Fruit fly (Drosophila melanogaster): ENCODE data around the gene Sec61alpha.

The Sec61alpha gene

dm6 chr2L:6455032-6455954 lies 25.1 kb downstream of the Sec61alpha start, which contains the start of gene retm:
Gene retm (minus strand): TSS chr2L:6455929.
- TF ChIP-seq noc (tag; optimal IDR thresholded peaks at IDR 0.05): peak; percentile 44

DNA sequence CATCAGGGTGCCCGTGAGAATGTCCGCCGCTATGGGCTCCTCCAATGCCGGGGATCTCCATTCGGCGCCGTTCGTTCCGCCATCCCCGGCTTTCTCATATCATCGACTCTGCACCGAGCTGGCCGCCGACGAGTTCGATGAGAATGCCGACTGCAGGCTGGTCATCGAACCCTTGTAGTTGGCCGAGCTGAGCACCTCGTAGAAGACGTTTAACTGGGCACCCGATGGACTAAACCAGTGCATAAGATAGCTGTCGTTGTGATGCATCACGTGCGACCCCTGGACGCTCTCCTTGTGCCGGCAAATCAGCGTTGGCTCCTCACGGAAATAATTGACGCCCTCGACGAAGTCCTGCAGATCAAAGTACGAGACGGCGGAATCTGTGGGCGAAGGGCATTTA lies 30.6 kb downstream of the Sec61alpha start:
- no peak for TF ChIP-seq noc (tag; optimal IDR thresholded peaks at IDR 0.05)

DNA sequence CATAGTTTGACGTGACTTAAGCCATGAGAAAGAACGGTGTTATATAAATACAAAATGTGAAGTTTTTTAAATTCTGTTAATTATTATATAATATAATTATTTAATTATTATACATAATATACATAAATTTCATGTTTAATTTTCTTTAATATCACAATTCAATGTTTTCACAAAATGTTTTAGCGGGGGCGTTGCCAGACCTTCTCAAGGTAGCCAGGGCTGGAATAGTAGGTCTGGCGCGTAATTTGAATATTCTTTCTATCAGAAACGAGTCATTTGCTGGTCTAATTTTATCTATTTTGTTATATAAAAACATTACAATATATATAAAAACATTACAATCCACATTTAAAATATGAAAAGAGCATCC lies 32.1 kb downstream of the Sec61alpha start, which contains the start of gene Acox3:
TSS of gene Acox3 (minus strand) at position 70 of the 370 bp plus-strand sequence.
- no peak for TF ChIP-seq noc (tag; optimal IDR thresholded peaks at IDR 0.05)

dm6 chr2L:6447581-6448333 lies 32.6 kb downstream of the Sec61alpha start:
- peak; percentile 13 for TF ChIP-seq noc (tag; optimal IDR thresholded peaks at IDR 0.05)
